Worm (Caenorhabditis elegans) whole organism, dauer: ENCODE data around the gene Y54E2A.5.

ENCODE experiments used
- unc-62 ChIP-seq: sonication (generic microtip); optimal IDR thresholded peaks from 2 replicates; lab custom pipeline; 2017; ENCODE audit warnings: missing biosample characterization, missing genetic modification reagents, missing genetic modification characterization

Gene Y54E2A.5

ce11 chrII:14757711-14758110 lies at the start of gene Y54E2A.5:
Gene Y54E2A.5, minus strand, starts transcription at chrII:14757811.
- TF ChIP-seq unc-62 (GFP tag; lab: Kevin White, UChicago): no peak

ce11 chrII:14805686-14806085 lies 48.1 kb upstream of the Y54E2A.5 start, which contains the start of gene srt-11:
Gene srt-11, plus strand, starts transcription at chrII:14805986.
- no peak for TF ChIP-seq unc-62 (GFP tag; lab: Kevin White, UChicago)

ce11 chrII:14804259-14804899 lies 46.8 kb upstream of the Y54E2A.5 start, which contains the start of gene W01D2.3:
Gene W01D2.3, minus strand, starts transcription at chrII:14804309.
- no peak for TF ChIP-seq unc-62 (GFP tag; lab: Kevin White, UChicago)

DNA sequence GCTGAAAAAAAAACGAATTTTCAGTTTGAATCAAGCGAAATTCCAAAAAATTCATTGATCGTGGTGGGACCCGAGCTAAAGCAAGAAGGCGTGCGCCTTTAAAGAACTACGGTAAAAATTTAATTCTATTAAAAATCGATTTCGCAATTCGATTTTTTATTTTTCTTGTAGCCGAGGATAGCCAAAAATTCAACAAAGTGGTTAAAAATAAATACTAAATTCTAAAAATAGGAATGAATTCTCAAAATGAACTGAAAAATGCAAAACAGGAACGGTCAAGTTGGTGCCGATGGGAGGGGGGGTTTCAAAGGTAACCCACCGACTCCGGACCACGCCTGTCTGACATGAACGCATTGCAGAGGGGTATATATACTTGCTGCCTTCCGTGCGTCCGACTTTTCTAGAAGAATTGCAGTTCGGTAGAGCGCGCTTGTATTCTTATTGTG lies 43.5 kb upstream of the Y54E2A.5 start:
- no peak for TF ChIP-seq unc-62 (GFP tag; lab: Kevin White, UChicago)

DNA sequence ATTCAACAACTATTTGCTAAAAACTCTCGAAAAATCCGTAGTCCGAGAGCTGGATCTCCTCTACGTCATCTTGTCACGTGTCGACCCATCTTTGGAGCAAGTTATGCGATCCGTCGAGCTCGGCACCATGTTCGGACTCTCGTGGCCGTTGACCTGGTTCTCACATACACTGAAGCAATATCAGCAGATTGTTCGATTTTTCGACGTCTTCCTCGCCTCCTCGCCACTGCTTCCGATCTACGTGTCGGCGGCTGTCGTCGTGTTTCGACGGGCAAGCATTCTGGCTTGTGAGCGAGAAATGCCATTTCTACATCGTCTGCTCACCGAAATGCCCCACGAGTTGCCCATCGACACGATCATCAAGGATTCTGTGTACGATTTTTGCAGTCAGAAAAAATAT lies 41.8 kb upstream of the Y54E2A.5 start:
- TF ChIP-seq unc-62 (GFP tag; lab: Kevin White, UChicago): no peak

DNA sequence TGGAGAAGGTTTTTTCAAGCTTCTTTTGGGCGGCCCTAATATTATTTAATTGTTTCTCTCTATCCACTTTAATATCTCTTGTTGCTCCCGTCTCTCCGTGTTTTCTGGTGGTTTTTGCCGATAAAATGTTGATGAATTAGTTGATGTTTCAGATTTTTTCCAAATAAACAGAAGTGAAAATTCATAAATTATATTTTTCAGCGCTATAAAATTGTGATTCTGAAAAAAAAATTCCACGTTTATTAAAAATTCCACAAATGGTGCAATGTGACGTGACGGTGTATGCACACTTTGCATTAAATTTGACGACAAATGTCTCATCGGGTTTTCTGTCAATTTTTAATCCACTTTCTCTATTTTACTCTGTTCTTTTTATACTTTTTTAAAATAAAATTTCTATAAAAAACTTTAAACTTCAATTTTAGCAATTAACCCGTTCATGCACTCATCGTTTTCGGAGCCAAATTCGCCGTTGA lies 40.5 kb upstream of the Y54E2A.5 start, which contains the start of gene tbc-20:
TSS of gene tbc-20 (plus strand) at position 426 of the 476 bp plus-strand sequence.
- TF ChIP-seq unc-62 (GFP tag; lab: Kevin White, UChicago): no peak

DNA sequence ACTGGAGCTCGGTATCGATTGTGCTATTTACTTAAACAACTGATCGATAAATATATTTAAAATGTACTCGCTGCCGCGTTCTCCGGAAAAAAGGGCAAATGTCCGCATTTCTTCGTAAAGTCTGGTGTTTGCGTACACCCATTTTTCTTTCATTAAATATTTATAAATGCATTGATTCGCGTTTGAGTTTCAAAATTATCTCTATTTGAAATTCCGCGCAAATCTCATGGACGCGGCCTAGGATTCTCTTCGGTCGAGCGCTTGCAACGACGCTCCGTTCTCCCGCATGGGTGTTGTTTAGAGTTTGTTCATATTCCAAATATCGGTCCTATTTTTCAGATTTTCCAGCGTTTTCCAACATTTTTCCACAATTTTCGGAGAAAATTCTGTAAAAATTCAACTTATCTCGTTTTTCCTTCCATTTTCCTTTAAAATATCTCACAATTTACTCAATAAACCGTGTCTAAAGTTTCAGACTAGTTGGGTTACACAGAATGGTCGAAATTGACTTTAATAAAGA lies 37.4 kb upstream of the Y54E2A.5 start, which contains the start of gene eif-3.B:
TSS of gene eif-3.B (plus strand) at position 470 of the 520 bp plus-strand sequence.
- no peak for TF ChIP-seq unc-62 (GFP tag; lab: Kevin White, UChicago)

ce11 chrII:14792470-14792869 lies 34.9 kb upstream of the Y54E2A.5 start:
- TF ChIP-seq unc-62 (GFP tag; lab: Kevin White, UChicago): no peak

DNA sequence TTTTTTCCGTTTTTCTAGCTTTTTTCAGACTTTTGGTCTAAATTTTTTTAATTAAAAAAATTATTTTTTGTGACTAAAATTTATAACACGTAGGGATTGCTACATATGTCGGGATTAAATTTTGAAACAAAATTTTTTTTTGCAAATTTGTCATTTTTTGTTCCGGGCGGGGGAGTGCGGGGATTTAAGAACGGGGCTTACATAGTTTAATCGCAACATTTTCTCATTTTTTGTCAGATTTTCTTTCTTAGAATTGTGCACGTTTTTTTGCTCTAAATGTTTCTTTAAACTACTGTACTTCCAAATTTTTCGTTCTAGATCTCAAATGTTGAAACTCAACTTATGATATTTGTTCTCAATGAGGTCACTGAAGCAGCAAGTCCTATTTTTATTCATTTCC lies 33.1 kb upstream of the Y54E2A.5 start, which contains the start of gene Y54E2A.10:
TSS of gene Y54E2A.10 (plus strand) at position 301 of the 400 bp plus-strand sequence.
- TF ChIP-seq unc-62 (GFP tag; lab: Kevin White, UChicago): no peak

- TF ChIP-seq unc-62 (GFP tag; lab: Kevin White, UChicago): no peak
These were observed 28.3 kb upstream of the Y54E2A.5 start, which contains the start of gene Y54E2A.9 for ce11 chrII:14785906-14786305. Gene Y54E2A.9, minus strand, starts transcription at chrII:14786006.

DNA sequence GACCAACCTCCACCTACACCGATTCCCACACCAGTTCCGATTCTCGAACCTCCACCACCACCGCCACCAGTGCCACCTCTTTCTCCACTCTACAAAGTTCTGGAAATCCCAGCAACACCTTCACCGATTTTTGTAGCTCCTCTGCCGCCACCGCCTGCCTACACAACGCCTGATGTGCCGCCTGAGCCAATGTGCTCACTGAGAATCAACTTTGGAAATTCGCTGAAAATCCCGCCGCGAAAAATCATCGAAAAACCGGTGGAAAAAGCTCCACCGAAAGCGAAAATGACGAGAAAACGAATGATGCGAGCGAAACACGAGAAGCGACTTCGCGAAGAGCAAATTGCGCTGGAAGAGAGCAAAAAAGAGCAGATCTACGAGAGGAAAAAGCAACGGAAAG lies 22.2 kb upstream of the Y54E2A.5 start:
- no peak for TF ChIP-seq unc-62 (GFP tag; lab: Kevin White, UChicago)

ce11 chrII:14778092-14778491 lies 20.5 kb upstream of the Y54E2A.5 start, which contains the start of gene Y54E2A.8:
Gene Y54E2A.8, plus strand, starts transcription at chrII:14778345.
- no peak for TF ChIP-seq unc-62 (GFP tag; lab: Kevin White, UChicago)

ce11 chrII:14772956-14773788 lies 15.6 kb upstream of the Y54E2A.5 start, which contains the start of gene Y54E2A.7:
Gene Y54E2A.7, minus strand, starts transcription at chrII:14773006.
- TF ChIP-seq unc-62 (GFP tag; lab: Kevin White, UChicago): no peak

- TF ChIP-seq unc-62 (GFP tag; lab: Kevin White, UChicago): no peak
These were observed 14.5 kb upstream of the Y54E2A.5 start for ce11 chrII:14772113-14772512.

- no peak for TF ChIP-seq unc-62 (GFP tag; lab: Kevin White, UChicago)
These were observed 13.5 kb upstream of the Y54E2A.5 start for ce11 chrII:14771096-14771495.
